Worm (Caenorhabditis elegans): ENCODE data around the gene T26H5.4.

DNA sequence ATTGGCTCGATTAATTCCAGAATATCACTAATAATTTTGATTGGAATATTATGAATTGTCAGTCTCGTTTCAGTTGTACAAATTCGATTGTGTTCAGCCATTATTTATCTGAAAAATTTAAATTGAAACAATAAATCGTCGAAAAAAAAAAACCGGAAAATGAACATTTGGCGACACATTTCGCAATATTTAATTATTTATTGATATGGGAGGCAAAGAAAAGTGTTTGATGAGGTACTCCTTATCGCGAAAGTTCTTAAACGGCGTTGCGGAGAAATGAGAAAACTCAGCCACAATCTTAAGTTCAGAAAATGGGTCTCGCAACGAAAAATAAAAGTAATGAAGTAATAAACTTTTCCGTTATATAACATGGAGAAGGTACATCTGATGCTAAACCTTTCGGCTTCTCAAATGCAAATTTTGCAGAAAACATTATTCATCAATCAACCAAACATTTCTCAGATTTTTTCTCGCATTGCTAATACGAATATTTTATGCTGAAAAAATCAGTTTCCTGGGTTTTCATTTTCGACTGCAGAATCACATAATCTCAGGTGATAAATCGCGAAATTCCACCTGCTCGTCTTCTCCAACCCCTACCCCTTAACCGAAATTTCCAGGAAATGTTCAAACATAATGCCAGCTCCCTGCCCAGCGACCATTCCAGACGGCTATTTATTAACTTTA is 48.7 kb downstream of the T26H5.4 start, which contains the start of the genes T06E6.15 and sri-7:
- TF ChIP-seq nhr-11 (tag; optimal IDR thresholded peaks at IDR 0.05), result no peak
- TF ChIP-seq ztf-4 (tag; optimal IDR thresholded peaks at IDR 0.05), result no peak
- no peak for TF ChIP-seq hpl-2 (GFP tag; optimal IDR thresholded peaks at IDR 0.05)
- TF ChIP-seq nhr-90 (tag; optimal IDR thresholded peaks at IDR 0.05; ENCODE audit: poor library complexity), result no peak
- no peak for TF ChIP-seq C16A3.4 (tag; optimal IDR thresholded peaks at IDR 0.05)
- TF ChIP-seq jun-1 (tag; optimal IDR thresholded peaks at IDR 0.05), result no peak
- TF ChIP-seq nhr-71 (tag; optimal IDR thresholded peaks at IDR 0.05), result no peak
- no peak for TF ChIP-seq ama-1 (optimal IDR thresholded peaks at IDR 0.05)
- no peak for TF ChIP-seq mdl-1 (tag; optimal IDR thresholded peaks at IDR 0.05)
- no peak for TF ChIP-seq pqm-1 (tag; optimal IDR thresholded peaks at IDR 0.05)
